Fruit fly (Drosophila melanogaster) ovary, adult (tissue): ENCODE results near the gene CG10068.
A peak's percentile ranks its signal among the peaks of the same experiment; 100 is the strongest.

Experiments used
- CG17801 ChIP-seq: fragments of 200-800 bp; optimal IDR thresholded peaks from 2 replicates; lab custom pipeline; 2019; ENCODE audit warnings: missing biosample characterization, mild to moderate bottlenecking, missing genetic modification characterization, moderate library complexity; ENCODE audit not compliant: partially characterized antibody

The CG10068 gene

dm6 chr3R:7139188-7140038, 11.6 kb upstream of the CG10068 start:
- TF ChIP-seq CG17801, result no peak

- TF ChIP-seq CG17801, result no peak
These were observed 10.2 kb upstream of the CG10068 start for dm6 chr3R:7138058-7138457.

- no peak for TF ChIP-seq CG17801
These were observed 9.4 kb upstream of the CG10068 start for dm6 chr3R:7137207-7137606.

DNA sequence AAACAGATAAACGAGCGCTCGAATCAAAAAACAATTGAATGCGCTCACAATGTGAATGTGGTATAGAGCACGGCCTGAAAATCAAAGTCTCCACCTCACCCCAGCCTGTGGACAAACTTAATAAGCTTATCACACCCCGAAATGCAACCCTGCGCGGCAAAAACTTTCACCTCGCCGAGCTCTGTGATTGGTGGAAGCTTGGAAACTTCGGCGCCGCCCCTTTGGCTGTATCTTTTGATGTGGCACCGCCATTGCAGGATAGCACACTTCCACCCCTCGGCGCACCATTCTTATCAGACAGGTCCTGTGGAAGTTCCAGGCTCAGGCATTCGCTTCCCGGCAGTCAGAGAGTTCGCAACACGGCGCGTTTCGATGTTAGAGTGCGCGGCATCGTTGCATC, 8.1 kb upstream of the CG10068 start, which contains the start of gene Fer1:
Gene Fer1, plus strand, starts transcription at position 326 of the 400 bp plus-strand sequence.
- TF ChIP-seq CG17801, result no peak

- TF ChIP-seq CG17801, result no peak
These were observed 7.1 kb upstream of the CG10068 start for dm6 chr3R:7134715-7135505.

DNA sequence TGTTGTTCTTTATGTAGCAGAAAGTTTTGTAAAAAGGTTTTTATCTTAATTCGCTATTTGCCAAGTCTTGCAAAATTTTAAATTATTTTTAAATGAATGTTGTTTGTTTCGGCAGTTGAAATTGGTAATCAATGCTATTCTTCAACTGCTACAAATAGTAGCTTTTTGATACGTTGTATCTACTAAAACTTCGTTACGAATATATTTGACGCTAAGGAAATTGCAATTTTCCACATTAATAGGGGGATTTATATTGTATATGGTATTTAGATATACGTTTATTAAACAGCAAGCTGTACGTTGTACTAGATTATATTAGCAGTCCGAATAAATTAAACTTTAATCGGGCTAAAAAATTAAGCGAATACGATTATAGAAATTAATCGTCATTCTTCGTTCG, 3.4 kb upstream of the CG10068 start, which contains the start of gene CG31493:
Gene CG31493, plus strand, starts transcription at position 301 of the 400 bp plus-strand sequence.
- no peak for TF ChIP-seq CG17801

DNA sequence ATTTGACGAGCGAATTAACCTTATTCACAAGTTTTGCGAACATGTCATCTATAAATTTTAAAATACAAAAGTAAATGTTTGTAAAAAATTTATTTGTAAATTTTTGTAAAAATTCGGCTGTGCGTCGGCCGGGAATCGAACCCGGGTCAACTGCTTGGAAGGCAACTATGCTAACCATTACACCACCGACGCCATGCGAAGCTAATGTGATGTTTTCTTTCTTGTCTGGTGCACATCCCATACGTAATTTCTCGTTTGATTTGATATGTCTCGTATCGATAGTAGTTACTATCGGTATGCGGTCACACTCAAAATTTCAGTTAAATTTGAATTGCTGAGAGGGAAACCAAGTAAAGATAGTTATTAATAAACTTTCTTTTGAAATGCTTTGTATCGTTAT, 3.0 kb upstream of the CG10068 start:
- TF ChIP-seq CG17801, result peak; percentile 34

- TF ChIP-seq CG17801, result no peak
These were observed 1.6 kb upstream of the CG10068 start, which contains the start of gene CG31248 for dm6 chr3R:7129280-7130069. Gene CG31248, plus strand, starts transcription at chr3R:7129320.

DNA sequence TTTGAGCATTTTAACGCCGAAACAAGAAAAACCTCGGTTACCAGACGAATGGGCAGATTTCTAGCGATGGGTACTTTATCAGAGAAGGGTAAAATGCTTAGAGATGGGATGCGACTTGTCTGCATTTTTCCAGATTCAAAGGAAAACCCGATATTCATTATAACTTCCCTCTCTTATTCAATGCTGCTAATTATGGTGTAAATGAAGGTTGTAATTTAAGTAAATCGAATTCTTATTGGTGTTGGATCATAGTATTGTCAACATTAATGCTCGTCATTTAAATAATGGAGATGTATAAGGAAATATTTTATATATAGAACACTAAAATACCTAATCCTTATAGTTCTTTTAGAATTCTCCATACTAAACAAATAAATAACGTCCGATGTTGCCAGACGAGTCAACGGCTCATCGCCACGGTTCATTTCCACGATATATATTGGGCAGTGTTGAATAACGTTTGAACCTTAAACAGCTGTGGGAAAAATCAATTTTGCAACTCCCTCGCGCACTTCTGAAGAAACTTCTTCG, 3.7 kb downstream of the CG10068 start, which contains the start of the genes Alh and CG10098:
Gene Alh, minus strand, starts transcription at position 77 of the 531 bp plus-strand sequence.
Gene CG10098, plus strand, starts transcription at position 440 of the 531 bp plus-strand sequence.
- peak; percentile 46 for TF ChIP-seq CG17801

dm6 chr3R:7123699-7124098, 4.1 kb downstream of the CG10068 start:
- no peak for TF ChIP-seq CG17801

DNA sequence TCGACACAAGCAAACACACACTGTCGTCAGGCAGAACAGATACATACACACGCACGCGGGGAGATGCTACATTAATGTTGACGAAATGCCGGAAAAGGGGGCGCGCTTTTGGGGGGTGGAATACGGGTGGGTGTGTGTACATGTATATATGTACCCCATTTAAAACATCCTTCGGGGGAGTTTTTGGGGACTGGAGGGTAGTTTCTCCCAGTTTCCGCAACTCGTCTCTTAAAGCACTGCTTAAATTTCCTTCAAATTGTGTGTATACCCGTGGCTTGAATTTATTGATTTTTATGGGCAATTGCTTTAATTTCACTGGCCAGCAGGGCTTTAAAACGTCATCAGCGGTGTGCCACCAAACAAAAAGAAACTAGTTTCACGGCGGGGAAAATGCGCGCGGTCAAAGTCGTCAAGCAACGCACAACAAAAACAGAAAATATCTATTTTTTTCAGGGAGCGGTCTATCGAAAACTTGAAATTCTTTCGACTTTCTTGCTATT, 4.7 kb downstream of the CG10068 start:
- no peak for TF ChIP-seq CG17801

dm6 chr3R:7122172-7123072, 5.4 kb downstream of the CG10068 start:
- TF ChIP-seq CG17801, result no peak

DNA sequence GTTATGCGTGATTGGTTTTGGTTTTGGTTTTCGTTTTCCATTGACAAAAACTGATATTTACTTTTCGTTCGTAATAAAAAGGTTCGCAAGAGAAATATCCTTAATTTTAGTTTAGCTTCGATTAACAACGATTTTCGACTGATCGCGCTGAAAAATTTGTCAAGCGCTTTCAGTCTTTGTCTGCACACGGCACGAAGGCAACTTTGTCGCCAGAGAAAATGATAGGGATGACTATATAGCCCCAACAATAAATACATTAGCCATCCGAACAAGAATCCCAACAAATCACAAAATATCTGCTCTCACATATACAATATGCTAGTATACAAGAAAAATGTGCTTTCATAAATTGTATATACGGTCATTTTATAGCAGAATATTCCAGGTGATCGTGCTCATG, 10.2 kb downstream of the CG10068 start, which contains the start of gene Mlp84B:
Gene Mlp84B, minus strand, starts transcription at position 143 of the 400 bp plus-strand sequence.
- no peak for TF ChIP-seq CG17801

- TF ChIP-seq CG17801, result no peak
These were observed 11.3 kb downstream of the CG10068 start for dm6 chr3R:7116511-7116910.

- no peak for TF ChIP-seq CG17801
These were observed 14.8 kb downstream of the CG10068 start for dm6 chr3R:7112977-7113376.
